Fruit fly (Drosophila melanogaster): ENCODE results near the gene Rdl.

dm6 chr3L:9135792-9136191 lies 46.2 kb downstream of the Rdl start:
- TF ChIP-seq insv (optimal IDR thresholded peaks at IDR 0.05) (no peak), Sin3A (optimal IDR thresholded peaks at IDR 0.05) (no peak), Myc (optimal IDR thresholded peaks at IDR 0.05) (no peak), psq (optimal IDR thresholded peaks at IDR 0.05) (no peak)

Data from Kc167 (cell line).